Fruit fly (Drosophila melanogaster) whole organism, adult: Measurements from ENCODE around the gene CG42654.

Experiments
- CG11617 ChIP-seq: fragments of 200-800 bp; sonication (Bioruptor generic); optimal IDR thresholded peaks from 2 replicates; lab custom pipeline; 2017; ENCODE audit warnings: mild to moderate bottlenecking, missing biosample characterization, missing genetic modification reagents, missing genetic modification characterization
- Mnt ChIP-seq: fragments of 200-800 bp; sonication (Bioruptor generic); optimal IDR thresholded peaks from 2 replicates; lab custom pipeline; 2016; ENCODE audit warnings: missing biosample characterization, mild to moderate bottlenecking, missing genetic modification characterization
- pad ChIP-seq: fragments of 200-800 bp; sonication (Bioruptor generic); optimal IDR thresholded peaks from 3 replicates; lab custom pipeline; 2017; ENCODE audit warnings: missing biosample characterization, missing genetic modification characterization, mild to moderate bottlenecking, moderate library complexity, missing genetic modification reagents

DNA sequence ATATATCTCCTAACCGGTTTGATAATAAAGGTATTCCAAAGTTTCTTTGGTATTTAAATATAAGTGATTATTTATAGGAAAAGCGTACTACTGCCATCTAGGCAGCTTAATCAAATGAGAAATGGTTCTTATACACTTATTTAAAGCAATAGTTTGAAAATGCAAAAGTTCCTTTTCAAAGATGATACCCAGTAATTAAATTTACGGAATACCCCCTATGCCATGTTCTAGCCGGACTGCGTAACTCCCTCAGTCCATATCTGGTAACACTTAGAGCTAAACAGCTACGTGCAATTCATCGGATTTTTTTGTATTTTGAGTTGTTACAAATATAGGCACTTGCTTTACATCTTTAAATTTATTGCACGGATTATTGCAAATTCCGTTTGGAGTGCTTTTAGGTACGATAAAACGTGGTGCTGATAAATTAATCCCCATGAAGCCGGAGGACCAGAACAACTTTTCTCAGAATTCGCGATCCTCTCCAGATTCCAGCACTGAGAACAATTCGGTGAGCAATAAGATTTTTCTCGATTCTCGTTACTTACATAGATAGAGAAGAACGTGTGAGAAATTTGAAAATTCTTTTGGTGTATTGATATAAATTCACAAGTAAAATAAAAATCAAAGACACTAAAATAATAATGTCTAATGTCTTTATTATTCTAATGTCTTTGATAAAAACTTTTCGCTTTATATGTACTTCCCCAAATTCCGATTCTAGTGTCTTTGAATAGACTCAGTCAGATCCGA, 48.3 kb upstream of the CG42654 start, which contains the start of gene CG7668:
- TF ChIP-seq pad (GFP tag; lab: Kevin White, UChicago) (peak; percentile 66), CG11617 (peak; percentile 86), Mnt (peak; percentile 62)
